Worm (Caenorhabditis elegans) whole organism, L4/young adult: ENCODE data around the gene R144.12.

Experiments
- W03F9.2 ChIP-seq: fragments of 150-350 bp; optimal IDR thresholded peaks from 2 replicates; lab custom pipeline; 2014; ENCODE audit warnings: missing biosample characterization, missing genetic modification characterization
- dao-5 ChIP-seq: sonication (generic microtip); optimal IDR thresholded peaks from 2 replicates; lab custom pipeline; 2016; ENCODE audit warnings: missing genotype, missing genetic modification characterization, moderate library complexity, missing compliant biosample characterization
- him-1 ChIP-seq: sonication (generic microtip); optimal IDR thresholded peaks from 2 replicates; lab custom pipeline; 2016; ENCODE audit warnings: missing genotype, missing genetic modification reagents, missing genetic modification characterization, missing compliant biosample characterization

DNA sequence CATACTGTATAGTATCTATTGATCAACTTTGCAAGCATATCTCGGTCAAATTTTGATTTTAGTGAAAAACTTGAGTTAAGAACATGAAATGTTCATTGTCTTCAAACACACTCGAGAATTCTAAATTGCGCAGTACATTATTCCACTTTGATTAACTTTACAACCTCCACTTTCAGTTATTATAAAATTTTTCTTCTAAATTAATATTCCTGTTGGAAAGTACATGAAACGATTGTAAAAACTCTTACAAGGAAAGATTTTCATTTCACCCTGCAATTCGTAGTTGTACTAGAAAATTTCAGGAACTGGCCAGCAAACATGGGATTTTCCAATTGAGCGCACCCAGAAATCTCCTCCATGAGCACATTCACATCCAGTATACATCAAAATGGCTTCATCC is 37.9 kb upstream of the R144.12 start, which contains the start of gene C45G9.14:
- TF ChIP-seq him-1 (tag; lab: Kevin White, UChicago) (no peak), W03F9.2 (tag; lab: Kevin White, UChicago) (no peak), dao-5 (tag; lab: Kevin White, UChicago) (no peak)
